Worm (Caenorhabditis elegans): ENCODE results near the gene pud-1.2.

The pud-1.2 gene

DNA sequence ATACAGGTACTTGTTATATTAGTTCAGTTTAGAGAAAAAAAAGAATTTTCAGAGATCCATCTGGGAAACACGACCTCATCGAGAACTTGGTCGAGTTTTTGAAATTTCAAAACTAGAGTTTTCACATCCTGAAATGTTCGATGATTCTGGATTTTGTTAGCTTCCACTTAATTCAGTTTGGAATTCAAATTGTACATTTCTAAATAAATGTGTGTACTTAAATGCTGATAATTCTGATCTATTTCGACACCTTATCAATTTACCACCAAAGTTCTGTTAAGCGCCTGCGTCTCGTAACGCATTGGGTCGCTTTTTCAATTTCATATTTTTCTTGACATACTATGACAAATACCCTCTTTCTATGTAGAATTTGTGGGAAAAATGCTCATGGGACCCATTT is 27.8 kb downstream of the pud-1.2 start, which contains the start of gene nhr-226:
TSS of gene nhr-226 (plus strand) at position 301 of the 400 bp plus-strand sequence.
- TF ChIP-seq pqm-1 (tag; optimal IDR thresholded peaks at IDR 0.05): peak; percentile 31
- no peak for TF ChIP-seq ceh-9 (tag; optimal IDR thresholded peaks at IDR 0.05)
- TF ChIP-seq elt-2 (tag; optimal IDR thresholded peaks at IDR 0.05): peak; percentile 44

DNA sequence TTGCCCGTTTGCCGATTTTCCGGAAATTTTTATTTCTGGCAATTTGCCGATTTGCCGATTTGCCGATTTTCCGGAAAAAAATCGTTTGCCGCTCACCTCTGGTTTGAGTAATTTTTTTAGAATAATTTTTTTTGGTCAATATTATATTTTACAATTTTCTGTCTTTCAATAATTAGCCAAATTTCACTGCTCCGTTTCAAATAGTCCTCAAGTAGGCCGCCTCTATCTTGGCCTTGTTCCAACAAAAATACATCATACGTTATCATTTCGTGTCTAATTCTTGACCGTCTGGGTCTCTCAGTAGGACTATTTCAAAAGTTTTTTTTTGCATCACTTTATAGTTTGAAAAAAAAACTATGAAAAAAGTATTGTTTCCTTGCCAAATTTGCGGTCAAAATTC is 30.1 kb downstream of the pud-1.2 start, which contains the start of gene nhr-115:
TSS of gene nhr-115 (plus strand) at position 301 of the 400 bp plus-strand sequence.
- TF ChIP-seq elt-2 (tag; optimal IDR thresholded peaks at IDR 0.05): peak; percentile 37
- no peak for TF ChIP-seq nhr-28 (tag; optimal IDR thresholded peaks at IDR 0.05)

DNA sequence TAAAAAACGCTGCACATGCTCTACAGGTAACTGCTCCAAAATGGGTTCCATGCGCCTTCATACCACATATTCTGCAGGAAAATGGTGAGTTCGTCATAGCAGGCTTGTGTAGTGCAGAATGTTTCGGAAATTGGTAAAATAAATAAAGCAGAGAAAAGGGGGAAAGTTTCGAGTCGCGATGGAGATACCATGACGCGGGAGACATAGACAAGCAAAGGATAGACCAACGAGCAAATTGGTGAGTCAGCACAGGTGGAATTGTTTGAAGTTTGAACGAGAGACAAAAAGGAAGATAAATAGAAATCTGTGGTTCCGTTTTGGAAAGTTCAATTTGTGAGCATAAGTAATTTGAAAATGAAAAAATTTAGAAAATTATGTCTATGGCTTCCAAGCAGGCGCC is 32.0 kb downstream of the pud-1.2 start, which contains the start of gene nhr-225:
TSS of gene nhr-225 (minus strand) at position 146 of the 400 bp plus-strand sequence.
- TF ChIP-seq nhr-67 (tag; optimal IDR thresholded peaks at IDR 0.05): no peak
- peak; percentile 76 for TF ChIP-seq pha-4 (tag; optimal IDR thresholded peaks at IDR 0.05)

DNA sequence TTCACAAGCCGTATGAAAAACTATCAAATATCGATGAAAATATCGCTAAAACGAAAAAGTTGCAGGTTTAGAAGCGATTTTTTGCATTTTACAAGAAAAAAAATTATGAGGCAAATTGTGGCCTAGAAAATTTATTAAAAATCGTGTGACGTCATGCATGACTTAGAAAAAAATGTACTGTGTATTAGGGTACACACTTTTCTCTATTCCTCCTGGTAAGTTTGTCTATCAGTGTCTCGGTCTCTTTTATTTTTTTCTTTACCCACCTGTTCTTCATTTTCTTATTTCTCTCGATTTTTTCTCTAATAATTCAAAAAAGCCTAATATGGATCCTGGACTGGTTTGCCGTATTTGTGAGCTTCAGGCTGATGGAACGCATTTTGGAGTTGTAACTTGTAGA is 37.3 kb downstream of the pud-1.2 start, which contains the start of gene nhr-227:
TSS of gene nhr-227 (plus strand) at position 326 of the 400 bp plus-strand sequence.
- TF ChIP-seq unc-62 (GFP tag; optimal IDR thresholded peaks at IDR 0.05): no peak
- TF ChIP-seq pha-4 (tag; optimal IDR thresholded peaks at IDR 0.05): peak; percentile 15

DNA sequence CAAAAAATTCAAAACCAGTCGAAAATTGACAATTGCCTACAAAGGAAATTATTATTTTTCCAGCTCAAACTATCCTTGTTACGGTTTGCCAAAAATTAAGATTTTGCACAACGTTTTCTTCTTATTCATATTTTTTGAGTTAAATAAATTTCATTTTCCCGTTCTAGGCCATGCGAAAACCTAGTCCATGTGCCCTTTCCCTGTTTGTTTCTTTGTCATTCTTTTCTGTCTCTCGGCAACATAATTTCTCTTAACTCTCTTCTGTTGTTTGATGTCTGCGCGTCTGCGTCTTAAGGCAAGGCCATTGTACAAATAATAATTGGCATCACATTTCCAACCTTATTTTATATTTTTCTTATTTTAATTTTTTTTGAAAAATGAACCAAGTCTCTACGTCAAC is 40.9 kb downstream of the pud-1.2 start, which contains the start of gene nhr-228:
TSS of gene nhr-228 (plus strand) at position 261 of the 400 bp plus-strand sequence.
- TF ChIP-seq nfya-1 (tag; optimal IDR thresholded peaks at IDR 0.05; ENCODE audit: insufficient read depth) (peak; percentile 54), jun-1 (tag; optimal IDR thresholded peaks at IDR 0.05) (peak; percentile 22), nhr-23 (tag; optimal IDR thresholded peaks at IDR 0.05) (peak; percentile 46), snpc-4 (tag; optimal IDR thresholded peaks at IDR 0.05) (peak; percentile 17), elt-3 (tag; optimal IDR thresholded peaks at IDR 0.05) (no peak), elt-2 (tag; optimal IDR thresholded peaks at IDR 0.05) (peak; percentile 29), nhr-25 (tag; optimal IDR thresholded peaks at IDR 0.05) (peak; percentile 38), nhr-28 (tag; optimal IDR thresholded peaks at IDR 0.05) (no peak), skn-1 (tag; optimal IDR thresholded peaks at IDR 0.05) (peak; percentile 84), hmg-11 (tag; optimal IDR thresholded peaks at IDR 0.05) (peak; percentile 66), pha-4 (tag; optimal IDR thresholded peaks at IDR 0.05) (peak; percentile 91), lsy-12 (tag; optimal IDR thresholded peaks at IDR 0.05) (no peak), lin-15B (tag; optimal IDR thresholded peaks at IDR 0.05) (peak; percentile 49)

DNA sequence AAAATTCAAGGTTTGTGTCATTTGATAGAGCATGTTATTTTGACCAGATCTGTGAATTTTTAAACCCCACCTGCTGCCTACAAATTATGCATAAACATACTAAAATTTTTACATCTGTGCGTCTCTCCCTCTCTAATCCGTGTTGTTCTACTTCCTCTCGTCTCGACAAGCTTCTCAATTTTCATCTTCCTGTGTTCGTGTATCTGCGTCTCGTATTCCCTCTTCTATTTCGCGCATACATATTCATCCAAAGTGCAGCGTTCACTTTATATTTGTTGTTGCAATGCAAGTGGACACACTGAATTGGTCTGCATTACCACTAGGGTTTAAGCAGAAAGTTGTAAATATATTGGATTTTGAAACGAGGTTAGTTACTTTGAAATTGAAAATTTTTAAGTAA is 43.8 kb downstream of the pud-1.2 start, which contains the start of gene fbxa-137:
TSS of gene fbxa-137 (plus strand) at position 274 of the 400 bp plus-strand sequence.
- TF ChIP-seq snpc-4 (tag; optimal IDR thresholded peaks at IDR 0.05) (no peak), elt-2 (tag; optimal IDR thresholded peaks at IDR 0.05) (no peak), nhr-237 (tag; optimal IDR thresholded peaks at IDR 0.05) (no peak), tbx-2 (tag; optimal IDR thresholded peaks at IDR 0.05) (no peak)

DNA sequence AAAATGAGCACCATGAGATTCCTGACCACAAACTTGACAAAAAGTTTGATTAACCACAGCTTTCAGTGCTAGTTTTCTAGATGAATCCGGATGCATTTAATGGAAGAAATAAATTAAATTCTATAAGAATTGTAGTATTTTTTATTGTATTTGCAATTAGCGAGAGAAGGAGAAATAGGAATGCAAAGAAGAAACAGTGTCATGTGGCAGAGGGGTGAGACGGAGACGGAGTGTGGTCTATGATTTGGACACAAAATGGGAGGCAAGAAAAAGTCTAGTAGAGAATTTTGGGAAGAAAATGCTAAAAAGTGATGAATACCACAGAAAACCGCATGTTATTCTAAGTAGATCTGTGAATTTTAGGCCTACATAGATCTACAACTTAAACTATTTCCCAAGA is 44.3 kb downstream of the pud-1.2 start, which contains the start of gene nhr-59:
TSS of gene nhr-59 (minus strand) at position 214 of the 400 bp plus-strand sequence.
- TF ChIP-seq ceh-16 (tag; optimal IDR thresholded peaks at IDR 0.05): no peak
- TF ChIP-seq pqm-1 (tag; optimal IDR thresholded peaks at IDR 0.05): peak; percentile 4
- peak; percentile 1 for TF ChIP-seq elt-2 (tag; optimal IDR thresholded peaks at IDR 0.05)
- TF ChIP-seq unc-39 (tag; optimal IDR thresholded peaks at IDR 0.05): no peak
- no peak for TF ChIP-seq nhr-28 (tag; optimal IDR thresholded peaks at IDR 0.05)
- no peak for TF ChIP-seq nhr-237 (tag; optimal IDR thresholded peaks at IDR 0.05)
- TF ChIP-seq pha-4 (tag; optimal IDR thresholded peaks at IDR 0.05): peak; percentile 44
- TF ChIP-seq eor-1 (tag; optimal IDR thresholded peaks at IDR 0.05): no peak
- no peak for TF ChIP-seq elt-1 (tag; optimal IDR thresholded peaks at IDR 0.05)
- TF ChIP-seq sea-2 (GFP tag; optimal IDR thresholded peaks at IDR 0.05): no peak

DNA sequence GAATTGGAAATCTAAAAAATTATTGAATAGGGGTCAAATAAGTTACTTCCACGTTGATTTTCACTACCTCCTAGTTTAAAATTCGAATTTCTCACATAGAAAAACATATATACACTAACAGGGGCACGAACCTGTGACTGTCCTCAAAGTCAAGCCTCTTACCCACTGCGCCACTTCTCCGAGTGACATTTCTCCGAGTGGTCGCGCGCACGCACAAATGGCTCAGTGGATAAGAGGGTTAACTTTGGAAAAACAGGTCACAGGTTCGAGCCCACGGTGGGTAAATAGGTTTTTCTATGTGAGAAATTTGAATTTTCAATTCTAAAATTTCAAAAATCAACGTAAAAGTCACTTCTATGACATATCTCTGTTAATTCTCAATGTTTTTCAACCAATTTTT is 45.1 kb downstream of the pud-1.2 start:
- TF ChIP-seq lin-15B (tag; optimal IDR thresholded peaks at IDR 0.05) (peak; percentile 10), nhr-77 (tag; optimal IDR thresholded peaks at IDR 0.05) (no peak), mml-1 (tag; optimal IDR thresholded peaks at IDR 0.05) (no peak), ceh-82 (tag; optimal IDR thresholded peaks at IDR 0.05) (no peak), unc-62 (GFP tag; optimal IDR thresholded peaks at IDR 0.05) (no peak), pha-4 (tag; optimal IDR thresholded peaks at IDR 0.05) (peak; percentile 21), nhr-237 (tag; optimal IDR thresholded peaks at IDR 0.05) (no peak), nhr-23 (tag; optimal IDR thresholded peaks at IDR 0.05) (no peak), pqm-1 (tag; optimal IDR thresholded peaks at IDR 0.05) (peak; percentile 2), elt-1 (tag; optimal IDR thresholded peaks at IDR 0.05) (no peak), nhr-25 (tag; optimal IDR thresholded peaks at IDR 0.05) (no peak), ztf-11 (tag; optimal IDR thresholded peaks at IDR 0.05) (no peak), elt-3 (tag; optimal IDR thresholded peaks at IDR 0.05) (no peak), eor-1 (tag; optimal IDR thresholded peaks at IDR 0.05) (no peak), nfya-1 (tag; optimal IDR thresholded peaks at IDR 0.05; ENCODE audit: insufficient read depth) (no peak), fkh-10 (GFP tag; optimal IDR thresholded peaks at IDR 0.05) (no peak), nhr-28 (tag; optimal IDR thresholded peaks at IDR 0.05) (no peak), ceh-9 (tag; optimal IDR thresholded peaks at IDR 0.05) (no peak), nhr-76 (tag; optimal IDR thresholded peaks at IDR 0.05) (no peak), lin-39 (tag; optimal IDR thresholded peaks at IDR 0.05) (no peak), skn-1 (tag; optimal IDR thresholded peaks at IDR 0.05) (no peak)
